Worm (Caenorhabditis elegans): ENCODE results near the gene gpa-10.
A peak's percentile ranks its signal among the peaks of the same experiment; 100 is the strongest.

gpa-10 gene

DNA sequence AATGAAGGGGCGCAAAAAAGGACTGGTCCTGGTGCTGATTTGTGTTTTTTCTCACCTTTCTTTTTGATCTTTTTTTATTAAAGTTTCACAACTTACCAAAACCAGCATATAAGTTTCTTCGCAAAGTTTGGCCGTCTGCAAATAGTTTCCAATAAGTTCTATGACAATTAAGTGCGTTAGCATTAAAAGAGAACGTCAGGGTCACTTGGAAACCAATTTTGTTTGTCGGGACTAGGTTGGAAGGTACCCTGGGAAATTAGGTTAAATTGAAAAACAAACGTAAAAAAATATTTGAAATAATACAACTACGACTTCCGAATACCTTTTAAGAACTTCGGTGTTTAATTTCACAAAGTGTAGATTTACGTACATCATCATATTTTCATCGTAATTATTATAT, 23.9 kb upstream of the gpa-10 start:
- TF ChIP-seq flt-1 (GFP tag; IDR thresholded peaks at IDR 0.05) (no peak), B0310.2 (tag; optimal IDR thresholded peaks at IDR 0.05) (no peak), hmbx-1 (tag; optimal IDR thresholded peaks at IDR 0.05) (no peak), F13C5.2 (tag; optimal IDR thresholded peaks at IDR 0.05) (no peak), tbx-37 (GFP tag; conservative IDR thresholded peaks at IDR 0.05) (no peak), ceh-36 (tag; optimal IDR thresholded peaks at IDR 0.05) (no peak), aly-1 (tag; optimal IDR thresholded peaks at IDR 0.05) (no peak), pes-1 (GFP tag; IDR thresholded peaks at IDR 0.05) (no peak), ceh-13 (GFP tag; optimal IDR thresholded peaks at IDR 0.05) (no peak), ama-1 (optimal IDR thresholded peaks at IDR 0.05) (no peak), scrt-1 (GFP tag; IDR thresholded peaks at IDR 0.05) (no peak), ets-7 (tag; optimal IDR thresholded peaks at IDR 0.05) (no peak), hnd-1 (tag; optimal IDR thresholded peaks at IDR 0.05) (no peak)

DNA sequence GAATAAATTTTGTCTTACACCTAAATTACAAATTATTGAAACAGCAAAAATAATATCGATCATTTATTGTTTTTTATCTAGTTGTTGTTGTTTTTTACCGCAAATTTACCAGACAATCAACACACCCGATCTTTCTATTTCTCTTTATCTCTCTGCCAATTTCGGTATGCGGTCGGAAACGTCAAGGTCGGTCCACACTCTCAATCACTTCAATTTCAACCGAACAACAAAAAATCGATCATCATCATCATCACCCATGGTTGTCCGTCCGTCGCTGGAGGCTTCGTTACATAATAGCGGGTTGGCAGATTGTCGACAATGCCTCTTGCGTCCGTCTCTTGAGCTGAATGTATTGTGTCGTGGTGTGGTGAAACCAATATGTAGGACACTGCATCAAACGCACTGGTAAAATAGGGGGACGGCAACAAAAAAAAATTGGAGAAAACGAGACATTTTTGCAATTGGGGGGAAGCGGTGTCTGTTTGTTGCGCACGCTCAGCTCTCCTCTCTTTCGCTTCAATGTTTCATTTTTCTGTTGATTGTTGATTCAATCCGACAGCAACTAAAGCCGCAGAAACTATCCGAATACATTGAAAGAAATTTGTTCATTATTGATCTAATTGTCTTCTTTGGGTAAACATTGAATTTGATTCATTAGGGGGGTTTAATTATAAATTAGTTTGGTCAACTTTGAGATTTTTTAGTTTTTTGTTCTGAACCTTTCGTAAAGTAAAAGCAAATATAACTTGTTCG, 22.3 kb upstream of the gpa-10 start:
- TF ChIP-seq scrt-1 (GFP tag; IDR thresholded peaks at IDR 0.05): no peak
- TF ChIP-seq hmg-4 (GFP tag; optimal IDR thresholded peaks at IDR 0.05): peak; percentile 18

DNA sequence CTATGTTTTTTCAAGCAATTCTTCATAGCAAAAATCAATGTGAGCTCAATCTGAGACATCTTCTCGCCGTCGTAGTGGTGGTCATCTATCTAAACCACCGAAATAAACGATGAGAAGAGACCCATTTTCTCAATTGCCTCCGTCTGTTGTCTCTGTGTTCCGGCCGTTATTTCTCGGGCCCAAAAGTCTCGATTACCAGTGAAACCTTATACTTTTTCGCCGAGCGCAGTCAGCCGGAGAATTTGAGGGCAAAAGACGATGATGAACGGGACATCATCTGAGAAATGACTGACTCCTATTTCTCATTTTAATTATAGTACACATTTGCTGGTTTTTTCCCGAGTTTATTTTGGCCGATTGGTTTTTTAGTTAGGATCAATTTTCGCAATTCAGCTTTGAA, 21.2 kb upstream of the gpa-10 start:
- no peak for TF ChIP-seq pes-1 (GFP tag; IDR thresholded peaks at IDR 0.05)
- TF ChIP-seq ets-7 (tag; optimal IDR thresholded peaks at IDR 0.05): no peak

DNA sequence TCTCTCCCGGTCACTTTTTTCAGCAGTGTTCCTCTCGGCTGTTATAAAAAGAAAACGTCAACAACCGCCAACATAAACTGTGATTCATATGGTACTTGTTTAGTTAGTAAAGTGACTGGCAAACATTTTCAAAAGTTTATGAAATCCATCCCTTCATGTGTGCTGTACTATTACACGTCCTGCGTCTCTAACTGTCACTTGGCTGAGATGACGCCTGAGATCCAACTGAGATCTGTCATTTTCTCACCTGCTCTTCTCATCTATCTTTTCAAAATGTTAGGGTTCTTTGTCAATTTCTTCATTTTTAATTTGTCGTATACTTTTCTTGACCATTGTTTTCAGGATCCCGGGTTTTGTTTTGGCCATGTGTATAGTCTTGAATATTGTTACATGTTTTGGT, 20.1 kb upstream of the gpa-10 start:
- TF ChIP-seq F13C5.2 (tag; optimal IDR thresholded peaks at IDR 0.05) (no peak), flt-1 (GFP tag; IDR thresholded peaks at IDR 0.05) (no peak), scrt-1 (GFP tag; IDR thresholded peaks at IDR 0.05) (no peak), pes-1 (GFP tag; IDR thresholded peaks at IDR 0.05) (no peak), tbx-11 (GFP tag; IDR thresholded peaks at IDR 0.05) (no peak), tbx-37 (GFP tag; conservative IDR thresholded peaks at IDR 0.05) (no peak), ama-1 (optimal IDR thresholded peaks at IDR 0.05) (no peak), ceh-13 (GFP tag; optimal IDR thresholded peaks at IDR 0.05) (no peak), tra-4 (tag; optimal IDR thresholded peaks at IDR 0.05) (no peak)

DNA sequence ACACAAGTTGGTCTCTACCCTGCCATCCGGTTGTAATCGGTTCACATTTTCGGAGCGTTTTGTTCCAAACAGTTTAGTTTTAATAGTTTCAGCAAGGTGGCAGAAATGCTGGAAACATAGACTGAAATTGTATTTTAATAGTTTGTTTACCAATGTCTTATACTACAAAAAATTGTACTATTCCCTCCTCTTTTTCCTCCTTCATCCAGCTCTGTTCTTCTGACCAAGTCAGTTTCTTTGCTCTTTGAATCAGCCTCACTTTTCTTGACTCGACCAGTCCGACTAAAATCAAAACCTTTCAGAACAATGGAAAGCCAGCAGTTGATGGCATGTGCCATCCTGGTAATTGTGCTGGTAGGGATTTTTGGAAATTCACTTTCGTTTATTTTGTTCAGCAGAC, 15.4 kb upstream of the gpa-10 start, which contains the start of gene frpr-18:
frpr-18 (plus strand) TSS at position 301 of the 400 bp plus-strand sequence.
- TF ChIP-seq tbx-37 (GFP tag; conservative IDR thresholded peaks at IDR 0.05) (no peak), hnd-1 (tag; optimal IDR thresholded peaks at IDR 0.05) (no peak), ceh-36 (tag; optimal IDR thresholded peaks at IDR 0.05) (no peak), flt-1 (GFP tag; IDR thresholded peaks at IDR 0.05) (no peak), B0310.2 (tag; optimal IDR thresholded peaks at IDR 0.05) (no peak), tbx-11 (GFP tag; IDR thresholded peaks at IDR 0.05) (no peak), hmbx-1 (tag; optimal IDR thresholded peaks at IDR 0.05) (no peak), F13C5.2 (tag; optimal IDR thresholded peaks at IDR 0.05) (no peak)

DNA sequence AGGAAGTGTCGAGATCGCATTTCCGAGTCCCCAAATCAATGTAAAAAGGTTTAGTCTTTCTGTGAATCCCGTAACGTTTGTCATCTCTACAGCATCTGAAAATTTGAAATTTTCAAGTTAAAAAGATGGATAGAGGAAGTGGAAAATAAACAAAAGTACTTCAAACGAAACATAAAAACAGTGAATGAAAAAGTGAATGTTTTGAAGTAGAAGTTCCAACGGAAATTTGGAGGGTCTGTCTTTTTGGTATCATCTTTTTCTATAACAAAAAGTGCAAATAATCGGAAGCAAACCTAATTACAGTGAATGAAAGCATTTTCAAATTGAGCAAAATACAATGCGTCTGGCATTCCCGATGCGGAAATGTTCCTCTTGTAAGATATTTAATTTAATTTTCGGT, 8.1 kb downstream of the gpa-10 start, which contains the start of gene lgc-54:
lgc-54 (minus strand) TSS at position 101 of the 400 bp plus-strand sequence.
- no peak for TF ChIP-seq hmbx-1 (tag; optimal IDR thresholded peaks at IDR 0.05)
- no peak for TF ChIP-seq ceh-13 (GFP tag; optimal IDR thresholded peaks at IDR 0.05)
- no peak for TF ChIP-seq ceh-36 (tag; optimal IDR thresholded peaks at IDR 0.05)
- TF ChIP-seq tbx-11 (GFP tag; IDR thresholded peaks at IDR 0.05): no peak
- no peak for TF ChIP-seq tbx-37 (GFP tag; conservative IDR thresholded peaks at IDR 0.05)
- TF ChIP-seq ets-7 (tag; optimal IDR thresholded peaks at IDR 0.05): no peak
- TF ChIP-seq tra-4 (tag; optimal IDR thresholded peaks at IDR 0.05): no peak
- TF ChIP-seq F13C5.2 (tag; optimal IDR thresholded peaks at IDR 0.05): no peak
- TF ChIP-seq aly-1 (tag; optimal IDR thresholded peaks at IDR 0.05): no peak

DNA sequence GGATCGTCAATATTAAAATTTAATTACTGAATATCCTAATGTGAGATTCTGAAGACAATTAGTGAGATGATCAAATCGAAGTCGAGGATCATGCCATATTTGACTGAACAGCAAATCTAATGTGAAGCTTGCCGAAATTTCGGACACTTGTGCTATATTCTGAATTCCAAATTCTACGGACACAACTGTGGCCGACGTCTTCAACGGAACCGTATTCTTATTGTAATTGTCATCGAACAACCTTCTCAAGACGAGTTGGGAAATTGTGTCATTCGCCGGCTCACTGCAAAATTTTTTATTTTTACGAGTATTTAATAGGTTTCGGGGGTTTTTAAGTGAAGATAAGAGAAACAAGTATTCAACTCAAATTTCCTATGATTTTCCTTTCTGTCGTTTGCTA, 12.2 kb downstream of the gpa-10 start, which contains the start of gene T15B7.1:
T15B7.1 (plus strand) TSS at position 301 of the 400 bp plus-strand sequence.
- no peak for TF ChIP-seq ama-1 (optimal IDR thresholded peaks at IDR 0.05)
- TF ChIP-seq hnd-1 (tag; optimal IDR thresholded peaks at IDR 0.05): no peak
- TF ChIP-seq ets-7 (tag; optimal IDR thresholded peaks at IDR 0.05): no peak
- TF ChIP-seq aly-1 (tag; optimal IDR thresholded peaks at IDR 0.05): no peak
- no peak for TF ChIP-seq F13C5.2 (tag; optimal IDR thresholded peaks at IDR 0.05)
- TF ChIP-seq pes-1 (GFP tag; IDR thresholded peaks at IDR 0.05): no peak
- TF ChIP-seq tbx-37 (GFP tag; conservative IDR thresholded peaks at IDR 0.05): no peak
- no peak for TF ChIP-seq ceh-13 (GFP tag; optimal IDR thresholded peaks at IDR 0.05)
- no peak for TF ChIP-seq hmg-4 (GFP tag; optimal IDR thresholded peaks at IDR 0.05)
- no peak for TF ChIP-seq ceh-36 (tag; optimal IDR thresholded peaks at IDR 0.05)
- no peak for TF ChIP-seq flt-1 (GFP tag; IDR thresholded peaks at IDR 0.05)

DNA sequence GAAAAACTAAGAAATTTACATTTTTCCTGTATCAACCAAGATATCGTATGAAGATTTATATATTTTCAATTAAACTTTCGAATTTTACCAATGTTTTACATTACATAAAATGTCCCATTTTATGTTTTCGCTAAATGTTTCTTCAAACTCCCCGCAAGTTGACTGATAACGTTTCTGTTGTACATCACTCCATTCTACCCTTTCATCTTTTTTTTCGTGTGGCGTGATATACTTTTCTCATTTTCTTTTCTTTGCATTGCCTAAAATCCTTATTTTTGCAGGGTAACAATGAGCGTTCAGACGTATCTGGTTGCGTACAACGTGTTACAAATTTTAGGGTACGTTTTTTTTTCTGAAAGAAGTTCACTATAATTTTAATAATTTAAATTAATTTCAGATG, 15.6 kb downstream of the gpa-10 start, which contains the start of gene hpo-8:
hpo-8 (plus strand) TSS at position 282 of the 400 bp plus-strand sequence.
- no peak for TF ChIP-seq ceh-13 (GFP tag; optimal IDR thresholded peaks at IDR 0.05)
- TF ChIP-seq tbx-37 (GFP tag; conservative IDR thresholded peaks at IDR 0.05): no peak
- no peak for TF ChIP-seq ama-1 (optimal IDR thresholded peaks at IDR 0.05)

DNA sequence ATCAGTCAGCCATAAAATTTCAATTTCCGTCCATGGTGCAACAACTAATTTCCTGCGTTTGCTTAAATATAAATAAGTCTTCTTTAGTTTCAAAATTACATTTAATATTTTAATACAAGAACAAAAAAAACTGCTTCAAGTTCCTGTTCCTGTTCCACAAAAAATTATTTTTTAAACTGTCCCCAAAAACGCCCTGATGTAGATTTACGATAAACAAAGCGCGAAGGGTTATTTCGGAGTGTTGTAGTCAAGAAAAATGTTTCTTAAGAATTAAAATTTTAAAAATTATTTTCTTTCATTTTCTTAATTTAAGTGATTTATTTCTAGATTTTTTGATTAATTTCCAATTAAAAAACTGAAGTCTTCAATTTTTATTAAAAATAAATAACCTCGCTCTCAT, 16.0 kb downstream of the gpa-10 start, which contains the start of gene T15B7.15:
T15B7.15 (minus strand) TSS at position 67 of the 400 bp plus-strand sequence.
- TF ChIP-seq ama-1 (optimal IDR thresholded peaks at IDR 0.05) (no peak), F13C5.2 (tag; optimal IDR thresholded peaks at IDR 0.05) (no peak), ets-7 (tag; optimal IDR thresholded peaks at IDR 0.05) (no peak), flt-1 (GFP tag; IDR thresholded peaks at IDR 0.05) (no peak), tra-4 (tag; optimal IDR thresholded peaks at IDR 0.05) (no peak), scrt-1 (GFP tag; IDR thresholded peaks at IDR 0.05) (no peak)
